Worm (Caenorhabditis elegans): ENCODE results near the gene F15G9.5.

Gene F15G9.5

ce11 chrX:9742058-9742457 is 4.4 kb upstream of the F15G9.5 start:
- TF ChIP-seq fos-1 (tag; optimal IDR thresholded peaks at IDR 0.05): no peak
- TF ChIP-seq unc-39 (tag; optimal IDR thresholded peaks at IDR 0.05): no peak
- no peak for TF ChIP-seq dmd-4 (tag; optimal IDR thresholded peaks at IDR 0.05)
- no peak for TF ChIP-seq nhr-129 (tag; optimal IDR thresholded peaks at IDR 0.05)

- no peak for TF ChIP-seq snpc-4 (tag; optimal IDR thresholded peaks at IDR 0.05)
- no peak for TF ChIP-seq elt-1 (tag; optimal IDR thresholded peaks at IDR 0.05)
Observed at ce11 chrX:9735479-9735878, 2.2 kb downstream of the F15G9.5 start.

ce11 chrX:9719070-9719469 is 18.6 kb downstream of the F15G9.5 start:
- TF ChIP-seq lin-39 (tag; optimal IDR thresholded peaks at IDR 0.05): no peak

ce11 chrX:9717265-9717664 is 20.4 kb downstream of the F15G9.5 start, which contains the start of gene him-4:
Gene him-4, plus strand, starts transcription at chrX:9717565.
- no peak for TF ChIP-seq nhr-10 (tag; optimal IDR thresholded peaks at IDR 0.05)
- TF ChIP-seq ZK546.5 (tag; optimal IDR thresholded peaks at IDR 0.05): no peak
- no peak for TF ChIP-seq nhr-12 (tag; optimal IDR thresholded peaks at IDR 0.05)
- TF ChIP-seq lsy-2 (tag; optimal IDR thresholded peaks at IDR 0.05): no peak
- TF ChIP-seq mab-5 (tag; optimal IDR thresholded peaks at IDR 0.05): no peak

- TF ChIP-seq mdl-1 (tag; optimal IDR thresholded peaks at IDR 0.05) (no peak), unc-55 (GFP tag; optimal IDR thresholded peaks at IDR 0.05) (no peak), sem-4 (tag; optimal IDR thresholded peaks at IDR 0.05) (no peak), sma-9 (GFP tag; optimal IDR thresholded peaks at IDR 0.05) (no peak), sma-9 (tag; optimal IDR thresholded peaks at IDR 0.05) (no peak), crh-2 (tag; optimal IDR thresholded peaks at IDR 0.05) (no peak), ceh-16 (tag; optimal IDR thresholded peaks at IDR 0.05) (no peak), nhr-11 (tag; optimal IDR thresholded peaks at IDR 0.05) (no peak), ceh-82 (tag; optimal IDR thresholded peaks at IDR 0.05) (no peak), peb-1 (tag; optimal IDR thresholded peaks at IDR 0.05) (no peak), ztf-4 (tag; optimal IDR thresholded peaks at IDR 0.05) (no peak), alr-1 (tag; optimal IDR thresholded peaks at IDR 0.05) (no peak), zag-1 (tag; optimal IDR thresholded peaks at IDR 0.05) (no peak), F13H6.1 (tag; optimal IDR thresholded peaks at IDR 0.05) (no peak), blmp-1 (tag; optimal IDR thresholded peaks at IDR 0.05; ENCODE audit: insufficient read depth) (no peak), mbf-1 (tag; optimal IDR thresholded peaks at IDR 0.05) (no peak)
Observed at ce11 chrX:9713613-9714012, 24.1 kb downstream of the F15G9.5 start, which contains the start of gene F15G9.2. Gene F15G9.2, minus strand, starts transcription at chrX:9713713.

ce11 chrX:9709462-9709861 is 28.2 kb downstream of the F15G9.5 start, which contains the start of gene F15G9.6:
Gene F15G9.6, plus strand, starts transcription at chrX:9709762.
- TF ChIP-seq nhr-25 (tag; optimal IDR thresholded peaks at IDR 0.05): no peak
- TF ChIP-seq nhr-129 (tag; optimal IDR thresholded peaks at IDR 0.05): no peak
- no peak for TF ChIP-seq unc-55 (GFP tag; optimal IDR thresholded peaks at IDR 0.05)
- TF ChIP-seq sma-3 (GFP tag; optimal IDR thresholded peaks at IDR 0.05): no peak
- no peak for TF ChIP-seq C34F6.9 (tag; optimal IDR thresholded peaks at IDR 0.05)
- TF ChIP-seq sem-4 (tag; optimal IDR thresholded peaks at IDR 0.05): no peak
- TF ChIP-seq elt-3 (tag; optimal IDR thresholded peaks at IDR 0.05): no peak
- TF ChIP-seq skn-1 (tag; optimal IDR thresholded peaks at IDR 0.05): no peak
- TF ChIP-seq nhr-12 (tag; optimal IDR thresholded peaks at IDR 0.05): no peak
- no peak for TF ChIP-seq aly-2 (tag; optimal IDR thresholded peaks at IDR 0.05)
- no peak for TF ChIP-seq mbf-1 (tag; optimal IDR thresholded peaks at IDR 0.05)
- no peak for TF ChIP-seq nhr-237 (tag; optimal IDR thresholded peaks at IDR 0.05)
